Fruit fly (Drosophila melanogaster) S2 (cell line): ENCODE data around the gene Fkbp59.

ENCODE experiments used
- CG8478 ChIP-seq: fragments of >200 bp; optimal IDR thresholded peaks from 2 replicates; lab custom pipeline; 2018
- CTCF ChIP-seq, 2 experiments: fragments of >200 bp; optimal IDR thresholded peaks; 2 replicates each; lab custom pipeline; 2018

DNA sequence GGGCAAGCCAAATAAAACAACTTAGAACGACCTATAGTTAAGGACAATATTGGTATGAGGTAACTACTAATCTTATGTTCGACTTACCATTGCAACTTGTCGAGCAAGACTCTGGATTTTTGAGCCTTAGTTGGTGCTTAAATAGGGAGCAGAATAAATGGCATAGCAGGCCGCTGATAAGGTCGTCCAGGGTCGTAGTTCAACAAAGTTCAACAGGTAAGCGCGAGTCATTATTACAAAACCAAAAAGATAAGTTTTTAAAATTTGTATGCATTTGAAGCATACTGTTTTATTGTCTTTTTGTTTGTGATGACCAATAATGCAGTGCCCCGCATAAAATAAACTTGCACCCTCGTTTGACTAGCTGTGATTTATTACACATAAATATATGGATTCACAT lies 15.2 kb downstream of the Fkbp59 start, which contains the start of gene Muc30E:
- no peak for TF ChIP-seq CG8478 (lab: Kevin White, UChicago)
- TF ChIP-seq CTCF (optimal IDR thresholded peaks at IDR 0.05; lab: Kevin White, UChicago), result no peak
